Worm (Caenorhabditis elegans) whole organism, mixed stage, embryonic: ENCODE results near the gene nlp-56.

Experiments
- M03D4.4 ChIP-seq: sonication (generic microtip); optimal IDR thresholded peaks from 2 replicates; lab custom pipeline; 2017; ENCODE audit warnings: mild to moderate bottlenecking, missing genetic modification characterization, missing compliant biosample characterization
- bed-3 ChIP-seq: fragments of 200-800 bp; sonication (Bioruptor generic); optimal IDR thresholded peaks from 3 replicates; lab custom pipeline; 2018; ENCODE audit warnings: mild to moderate bottlenecking, missing genetic modification characterization, moderate library complexity, missing compliant biosample characterization
- blmp-1 ChIP-seq: fragments of 150-350 bp; optimal IDR thresholded peaks from 2 replicates; lab custom pipeline; 2014; ENCODE audit warnings: missing biosample characterization, missing genetic modification characterization
- ceh-39 ChIP-seq: fragments of 150-350 bp; optimal IDR thresholded peaks from 2 replicates; lab custom pipeline; 2014; ENCODE audit warnings: missing biosample characterization, missing genetic modification characterization
- ceh-43 ChIP-seq: fragments of 200-800 bp; sonication (Bioruptor generic); optimal IDR thresholded peaks from 2 replicates; lab custom pipeline; 2018; ENCODE audit warnings: mild to moderate bottlenecking, missing genetic modification characterization, moderate library complexity, missing compliant biosample characterization
- ceh-83 ChIP-seq: fragments of 200-800 bp; sonication (Bioruptor generic); optimal IDR thresholded peaks from 2 replicates; lab custom pipeline; 2018; ENCODE audit warnings: mild to moderate bottlenecking, missing genetic modification characterization, missing compliant biosample characterization
- ces-1 ChIP-seq: fragments of 150-350 bp; optimal IDR thresholded peaks from 2 replicates; lab custom pipeline; 2014; ENCODE audit warnings: missing biosample characterization, missing genetic modification reagents, missing genetic modification characterization
- cnd-1 ChIP-seq: fragments of 200-800 bp; sonication (Bioruptor generic); optimal IDR thresholded peaks from 2 replicates; lab custom pipeline; 2018; ENCODE audit warnings: mild to moderate bottlenecking, missing genetic modification characterization, missing compliant biosample characterization
- drap-1 ChIP-seq: fragments of 200-800 bp; sonication (Bioruptor generic); optimal IDR thresholded peaks from 3 replicates; lab custom pipeline; 2018; ENCODE audit warnings: mild to moderate bottlenecking, missing genetic modification characterization, missing compliant biosample characterization
- elt-1 ChIP-seq: sonication (generic microtip); optimal IDR thresholded peaks from 2 replicates; lab custom pipeline; 2017; ENCODE audit warnings: missing genetic modification characterization, mild to moderate bottlenecking, missing compliant biosample characterization, antibody characterized with exemption, moderate library complexity, borderline replicate concordance; ENCODE audit not compliant: insufficient read depth
- elt-3 ChIP-seq: fragments of 150-350 bp; optimal IDR thresholded peaks from 2 replicates; lab custom pipeline; 2014; ENCODE audit warnings: missing biosample characterization, missing genetic modification characterization
- flh-1 ChIP-seq: fragments of 200-800 bp; sonication (Bioruptor generic); optimal IDR thresholded peaks from 2 replicates; lab custom pipeline; 2018; ENCODE audit warnings: mild to moderate bottlenecking, missing genetic modification characterization, moderate library complexity, missing compliant biosample characterization
- ham-2 ChIP-seq: fragments of 200-800 bp; sonication (Bioruptor generic); optimal IDR thresholded peaks from 2 replicates; lab custom pipeline; 2018; ENCODE audit warnings: mild to moderate bottlenecking, missing genetic modification characterization, missing compliant biosample characterization
- hlh-1 ChIP-seq: fragments of 150-350 bp; optimal IDR thresholded peaks from 2 replicates; lab custom pipeline; 2014; ENCODE audit warnings: missing biosample characterization, missing genetic modification reagents, missing genetic modification characterization
- lin-13 ChIP-seq: fragments of 150-350 bp; optimal IDR thresholded peaks from 2 replicates; lab custom pipeline; 2014; ENCODE audit warnings: missing biosample characterization, missing genetic modification characterization
- lin-32 ChIP-seq: fragments of 200-800 bp; sonication (Bioruptor generic); optimal IDR thresholded peaks from 2 replicates; lab custom pipeline; 2018; ENCODE audit warnings: mild to moderate bottlenecking, missing genetic modification characterization, missing compliant biosample characterization
- lsy-2 ChIP-seq: fragments of 150-350 bp; optimal IDR thresholded peaks from 2 replicates; lab custom pipeline; 2014; ENCODE audit warnings: missing biosample characterization, missing genetic modification characterization
- mab-5 ChIP-seq: fragments of 150-350 bp; optimal IDR thresholded peaks from 2 replicates; lab custom pipeline; 2014; ENCODE audit warnings: missing biosample characterization, missing genetic modification characterization
- mep-1 ChIP-seq: fragments of 150-350 bp; optimal IDR thresholded peaks from 2 replicates; lab custom pipeline; 2017; ENCODE audit warnings: missing biosample characterization, missing genetic modification reagents, missing genetic modification characterization, inconsistent platforms
- mls-2 ChIP-seq: sonication (generic microtip); optimal IDR thresholded peaks from 2 replicates; lab custom pipeline; 2016; ENCODE audit warnings: mild to moderate bottlenecking, missing genetic modification characterization, moderate library complexity, missing compliant biosample characterization
- nhr-12 ChIP-seq: fragments of 150-350 bp; optimal IDR thresholded peaks from 2 replicates; lab custom pipeline; 2014; ENCODE audit warnings: missing biosample characterization, missing genetic modification characterization
- nhr-2 ChIP-seq: fragments of 150-350 bp; optimal IDR thresholded peaks from 2 replicates; lab custom pipeline; 2014; ENCODE audit warnings: missing biosample characterization, missing genetic modification characterization
- nhr-237 ChIP-seq: fragments of 150-350 bp; optimal IDR thresholded peaks from 2 replicates; lab custom pipeline; 2014; ENCODE audit warnings: missing biosample characterization, missing genetic modification characterization
- nhr-28 ChIP-seq: fragments of 150-350 bp; optimal IDR thresholded peaks from 2 replicates; lab custom pipeline; 2014; ENCODE audit warnings: missing biosample characterization, missing genetic modification characterization
- nhr-76 ChIP-seq: sonication (generic microtip); optimal IDR thresholded peaks from 2 replicates; lab custom pipeline; 2017; ENCODE audit warnings: missing biosample characterization, missing genetic modification characterization
- pha-4 ChIP-seq: fragments of 150-350 bp; optimal IDR thresholded peaks from 2 replicates; lab custom pipeline; 2018; ENCODE audit warnings: missing biosample characterization, missing genetic modification reagents, missing genetic modification characterization
- sem-2 ChIP-seq: fragments of 200-800 bp; sonication (Bioruptor generic); optimal IDR thresholded peaks from 2 replicates; lab custom pipeline; 2018; ENCODE audit warnings: mild to moderate bottlenecking, missing genetic modification characterization, missing compliant biosample characterization
- snpc-4 ChIP-seq: fragments of 150-350 bp; optimal IDR thresholded peaks from 2 replicates; lab custom pipeline; 2014; ENCODE audit warnings: missing biosample characterization, missing genetic modification characterization
- sptf-1 ChIP-seq: sonication (generic microtip); optimal IDR thresholded peaks from 2 replicates; lab custom pipeline; 2017; ENCODE audit warnings: mild to moderate bottlenecking, missing genetic modification characterization, moderate library complexity, missing compliant biosample characterization
- tbx-8 ChIP-seq: fragments of 200-800 bp; sonication (Bioruptor generic); optimal IDR thresholded peaks from 2 replicates; lab custom pipeline; 2018; ENCODE audit warnings: mild to moderate bottlenecking, missing genetic modification characterization, moderate library complexity, missing compliant biosample characterization
- unc-120 ChIP-seq: sonication (generic microtip); optimal IDR thresholded peaks from 2 replicates; lab custom pipeline; 2017; ENCODE audit warnings: missing genetic modification characterization, missing compliant biosample characterization; ENCODE audit not compliant: poor library complexity, severe bottlenecking
- unc-39 ChIP-seq: fragments of 150-350 bp; optimal IDR thresholded peaks from 2 replicates; lab custom pipeline; 2014; ENCODE audit warnings: missing biosample characterization, missing genetic modification characterization
- unc-62 ChIP-seq: fragments of 150-350 bp; optimal IDR thresholded peaks from 2 replicates; lab custom pipeline; 2014; ENCODE audit warnings: missing biosample characterization, missing genetic modification reagents, missing genetic modification characterization
- zip-8 ChIP-seq: fragments of 150-350 bp; optimal IDR thresholded peaks from 2 replicates; lab custom pipeline; 2014; ENCODE audit warnings: missing biosample characterization, missing genetic modification characterization
- ztf-11 ChIP-seq: fragments of 150-350 bp; optimal IDR thresholded peaks from 2 replicates; lab custom pipeline; 2014; ENCODE audit warnings: missing biosample characterization, missing genetic modification characterization

The nlp-56 gene

ce11 chrIV:14770663-14771062, 13.9 kb downstream of the nlp-56 start:
- TF ChIP-seq cnd-1 (tag; lab: Kevin White, UChicago), result no peak
- TF ChIP-seq nhr-12 (tag; lab: Kevin White, UChicago), result no peak
- TF ChIP-seq lin-32 (GFP tag; lab: Kevin White, UChicago), result no peak
- no peak for TF ChIP-seq mls-2 (tag; lab: Kevin White, UChicago)
- TF ChIP-seq ces-1 (GFP tag; lab: Kevin White, UChicago), result no peak
- TF ChIP-seq ztf-11 (tag; lab: Kevin White, UChicago), result no peak
- no peak for TF ChIP-seq elt-1 (tag; lab: Kevin White, UChicago)
- TF ChIP-seq unc-39 (tag; lab: Kevin White, UChicago), result no peak

ce11 chrIV:14769218-14769835, 15.2 kb downstream of the nlp-56 start, which contains the start of gene Y57G11C.43:
TSS of gene Y57G11C.43 (plus strand) at chrIV:14769441.
- TF ChIP-seq cnd-1 (tag; lab: Kevin White, UChicago), result no peak
- no peak for TF ChIP-seq sptf-1 (tag; lab: Kevin White, UChicago)
- no peak for TF ChIP-seq tbx-8
- TF ChIP-seq mep-1 (tag; lab: Kevin White, UChicago), result no peak
- no peak for TF ChIP-seq zip-8
- no peak for TF ChIP-seq ceh-83 (GFP tag; lab: Kevin White, UChicago)
- TF ChIP-seq elt-1 (tag; lab: Kevin White, UChicago), result no peak
- TF ChIP-seq elt-3 (tag; lab: Kevin White, UChicago), result no peak
- no peak for TF ChIP-seq blmp-1
- TF ChIP-seq flh-1 (GFP tag; lab: Kevin White, UChicago), result no peak

- no peak for TF ChIP-seq nhr-28 (tag; lab: Kevin White, UChicago)
- peak; percentile 9 for TF ChIP-seq M03D4.4 (tag; lab: Kevin White, UChicago)
- peak; percentile 41 for TF ChIP-seq hlh-1
- TF ChIP-seq bed-3, result no peak
- peak; percentile 48 for TF ChIP-seq cnd-1 (tag; lab: Kevin White, UChicago)
- peak; percentile 23 for TF ChIP-seq drap-1
- TF ChIP-seq snpc-4 (tag; lab: Kevin White, UChicago), result no peak
- peak; percentile 75 for TF ChIP-seq ces-1 (GFP tag; lab: Kevin White, UChicago)
- peak; percentile 81 for TF ChIP-seq lsy-2
- TF ChIP-seq sptf-1 (tag; lab: Kevin White, UChicago), result peak; percentile 6
- no peak for TF ChIP-seq ham-2
- no peak for TF ChIP-seq lin-32 (GFP tag; lab: Kevin White, UChicago)
- TF ChIP-seq blmp-1, result no peak
- peak; percentile 95 for TF ChIP-seq mep-1 (tag; lab: Kevin White, UChicago)
- TF ChIP-seq elt-1 (tag; lab: Kevin White, UChicago), result no peak
- no peak for TF ChIP-seq ceh-43 (GFP tag; lab: Kevin White, UChicago)
- no peak for TF ChIP-seq unc-39 (tag; lab: Kevin White, UChicago)
- no peak for TF ChIP-seq mls-2 (tag; lab: Kevin White, UChicago)
- peak; percentile 4 for TF ChIP-seq nhr-2 (tag; lab: Kevin White, UChicago)
- no peak for TF ChIP-seq zip-8
- TF ChIP-seq nhr-237, result peak; percentile 92
- peak; percentile 92 for TF ChIP-seq lin-13 (tag; lab: Kevin White, UChicago)
- no peak for TF ChIP-seq elt-3 (tag; lab: Kevin White, UChicago)
- TF ChIP-seq nhr-12 (tag; lab: Kevin White, UChicago), result no peak
- no peak for TF ChIP-seq ztf-11 (tag; lab: Kevin White, UChicago)
- TF ChIP-seq unc-120 (tag; lab: Kevin White, UChicago), result no peak
- TF ChIP-seq mab-5, result peak; percentile 4
- TF ChIP-seq tbx-8, result no peak
- TF ChIP-seq ceh-39, result peak; percentile 86
- peak; percentile 44 for TF ChIP-seq unc-62 (GFP tag; lab: Kevin White, UChicago)
- no peak for TF ChIP-seq ceh-83 (GFP tag; lab: Kevin White, UChicago)
- no peak for TF ChIP-seq flh-1 (GFP tag; lab: Kevin White, UChicago)
- no peak for TF ChIP-seq nhr-76
- TF ChIP-seq sem-2, result no peak
- TF ChIP-seq pha-4 (tag; lab: Kevin White, UChicago), result peak; percentile 94
Measured at ce11 chrIV:14767693-14768251, 16.8 kb downstream of the nlp-56 start, which contains the start of the genes mrps-7 and Y57G11C.3. TSS of gene mrps-7 (minus strand) at chrIV:14767730. TSS of gene Y57G11C.3 (plus strand) at chrIV:14768201.
